Fruit fly (Drosophila melanogaster) whole organism, embryonic: ENCODE measurements around the gene ND-B16.6.

ENCODE experiments used
- Aef1 ChIP-seq: fragments of 200-800 bp; sonication (Bioruptor generic); IDR thresholded peaks from 3 replicates; pipeline ENCODE4 v1.3.6; 2022; ENCODE audit warnings: missing biosample characterization, missing genetic modification characterization
- Bgb ChIP-seq: fragments of 200-800 bp; sonication (Bioruptor generic); IDR thresholded peaks from 2 replicates; pipeline ENCODE4 v1.3.6; 2022; ENCODE audit warnings: missing biosample characterization, missing genetic modification characterization; ENCODE audit not compliant: partially characterized antibody
- CG10267 ChIP-seq: fragments of 200-800 bp; sonication (Bioruptor generic); optimal IDR thresholded peaks from 2 replicates; lab custom pipeline; 2018; ENCODE audit warnings: missing biosample characterization, mild to moderate bottlenecking, missing genetic modification characterization, moderate library complexity
- CG10274 ChIP-seq: fragments of 200-800 bp; sonication (Bioruptor generic); optimal IDR thresholded peaks from 3 replicates; lab custom pipeline; 2017; ENCODE audit warnings: missing biosample characterization, mild to moderate bottlenecking, missing genetic modification characterization
- CG10654 ChIP-seq: fragments of 200-800 bp; sonication (Bioruptor generic); optimal IDR thresholded peaks from 2 replicates; lab custom pipeline; 2016; ENCODE audit warnings: missing biosample characterization, missing genetic modification characterization
- CG11504 ChIP-seq: fragments of 200-800 bp; sonication (Bioruptor generic); optimal IDR thresholded peaks from 3 replicates; lab custom pipeline; 2019; ENCODE audit warnings: missing biosample characterization, mild to moderate bottlenecking, missing genetic modification characterization, moderate library complexity
- CG11723 ChIP-seq: fragments of 200-800 bp; sonication (Bioruptor generic); optimal IDR thresholded peaks from 2 replicates; lab custom pipeline; 2017; ENCODE audit warnings: missing biosample characterization, mild to moderate bottlenecking, missing genetic modification characterization
- CG12155 ChIP-seq: fragments of 200-800 bp; sonication (Bioruptor generic); optimal IDR thresholded peaks from 3 replicates; lab custom pipeline; 2016; ENCODE audit warnings: missing biosample characterization, missing genetic modification characterization
- CG12219 ChIP-seq: fragments of 200-800 bp; sonication (Bioruptor generic); optimal IDR thresholded peaks from 3 replicates; lab custom pipeline; 2018; ENCODE audit warnings: missing biosample characterization, mild to moderate bottlenecking, missing genetic modification characterization
- CG12299 ChIP-seq: fragments of 200-800 bp; sonication (Bioruptor generic); optimal IDR thresholded peaks from 2 replicates; lab custom pipeline; 2018; ENCODE audit warnings: missing biosample characterization, mild to moderate bottlenecking, missing genetic modification characterization
- CG12744 ChIP-seq: fragments of 200-800 bp; sonication (Bioruptor generic); optimal IDR thresholded peaks from 2 replicates; lab custom pipeline; 2016; ENCODE audit warnings: missing biosample characterization, missing genetic modification characterization
- CG12942 ChIP-seq: fragments of 200-800 bp; sonication (Bioruptor generic); optimal IDR thresholded peaks from 3 replicates; lab custom pipeline; 2016; ENCODE audit warnings: missing biosample characterization, missing genetic modification characterization
- CG1647 ChIP-seq: fragments of 200-800 bp; sonication (Bioruptor generic); optimal IDR thresholded peaks from 3 replicates; lab custom pipeline; 2016; ENCODE audit warnings: missing biosample characterization, missing genetic modification characterization
- CG16863 ChIP-seq: fragments of 200-800 bp; sonication (Bioruptor generic); optimal IDR thresholded peaks from 3 replicates; lab custom pipeline; 2016; ENCODE audit warnings: missing biosample characterization, missing genetic modification characterization
- CG17612 ChIP-seq: fragments of 200-800 bp; sonication (Bioruptor generic); IDR thresholded peaks from 2 replicates; pipeline ENCODE4 v1.3.6; 2022; ENCODE audit warnings: missing biosample characterization, missing genetic modification characterization
- CG18764 ChIP-seq: fragments of 200-800 bp; sonication (Bioruptor generic); optimal IDR thresholded peaks from 3 replicates; lab custom pipeline; 2016; ENCODE audit warnings: missing biosample characterization, missing genetic modification characterization
- CG2116 ChIP-seq: fragments of 200-800 bp; sonication (Bioruptor generic); optimal IDR thresholded peaks from 3 replicates; lab custom pipeline; 2018; ENCODE audit warnings: missing biosample characterization, mild to moderate bottlenecking, missing genetic modification characterization
- CG2120 ChIP-seq: fragments of 200-800 bp; sonication (Bioruptor generic); optimal IDR thresholded peaks from 3 replicates; lab custom pipeline; 2016; ENCODE audit warnings: missing biosample characterization, missing genetic modification characterization
- CG3281 ChIP-seq: fragments of 200-800 bp; sonication (Bioruptor generic); optimal IDR thresholded peaks from 3 replicates; lab custom pipeline; 2017; ENCODE audit warnings: missing biosample characterization, mild to moderate bottlenecking, missing genetic modification characterization
- CG34376 ChIP-seq: fragments of 200-800 bp; sonication (Bioruptor generic); optimal IDR thresholded peaks from 2 replicates; lab custom pipeline; 2018; ENCODE audit warnings: missing biosample characterization, mild to moderate bottlenecking, missing genetic modification characterization
- CG3847 ChIP-seq: fragments of 200-800 bp; sonication (Bioruptor generic); IDR thresholded peaks from 2 replicates; pipeline ENCODE4 v1.3.6; 2022; ENCODE audit warnings: missing biosample characterization, missing genetic modification characterization
- CG3995 ChIP-seq: fragments of 200-800 bp; sonication (Bioruptor generic); optimal IDR thresholded peaks from 3 replicates; lab custom pipeline; 2016; ENCODE audit warnings: missing biosample characterization, missing genetic modification characterization
- CG6175 ChIP-seq: fragments of 200-800 bp; sonication (Bioruptor generic); IDR thresholded peaks from 3 replicates; pipeline ENCODE4 v1.3.6; 2022; ENCODE audit warnings: missing biosample characterization, missing genetic modification characterization
- CG7928 ChIP-seq: fragments of 200-800 bp; sonication (Bioruptor generic); optimal IDR thresholded peaks from 2 replicates; lab custom pipeline; 2017; ENCODE audit warnings: missing biosample characterization, mild to moderate bottlenecking, missing genetic modification characterization
- CG8924 ChIP-seq: fragments of 200-800 bp; optimal IDR thresholded peaks from 3 replicates; lab custom pipeline; 2019; ENCODE audit warnings: missing biosample characterization, mild to moderate bottlenecking, missing genetic modification characterization, moderate library complexity
- Dll ChIP-seq: fragments of 200-800 bp; sonication (Bioruptor generic); IDR thresholded peaks from 4 replicates; pipeline ENCODE4 v1.3.6; 2022; ENCODE audit warnings: missing biosample characterization, missing genetic modification characterization; ENCODE audit not compliant: partially characterized antibody
- ERR ChIP-seq: fragments of 200-800 bp; sonication (Bioruptor generic); optimal IDR thresholded peaks from 2 replicates; lab custom pipeline; 2016; ENCODE audit warnings: missing biosample characterization, missing genetic modification characterization
- Eip74EF ChIP-seq, 2 experiments: fragments of 200-800 bp in 1 of 2; fragments of >200 bp in 1 of 2; sonication (Bioruptor generic) in 1 of 2; optimal IDR thresholded peaks; 2 replicates each; lab custom pipeline; 2017 to 2019; ENCODE audit warnings: missing biosample characterization in 2 of 2, missing genetic modification characterization in 2 of 2, mild to moderate bottlenecking in 1 of 2, moderate library complexity in 1 of 2
- HHEX ChIP-seq: fragments of 200-800 bp; sonication (Bioruptor generic); optimal IDR thresholded peaks from 3 replicates; lab custom pipeline; 2017; ENCODE audit warnings: missing biosample characterization, mild to moderate bottlenecking, missing genetic modification characterization, missing genetic modification reagents
- Hr78 ChIP-seq, 2 experiments: fragments of 200-800 bp in 1 of 2; fragments of >200 bp in 1 of 2; sonication (Bioruptor generic) in 1 of 2; optimal IDR thresholded peaks; 2 replicates each; lab custom pipeline; 2017 to 2019; ENCODE audit warnings: missing biosample characterization in 2 of 2, missing genetic modification characterization in 2 of 2, mild to moderate bottlenecking in 1 of 2, moderate library complexity in 1 of 2
- Rfx ChIP-seq: fragments of 200-800 bp; sonication (Bioruptor generic); IDR thresholded peaks from 2 replicates; pipeline ENCODE4 v1.3.6; 2022; ENCODE audit warnings: missing biosample characterization, missing genetic modification characterization
- Xrp1 ChIP-seq: fragments of 200-800 bp; sonication (Bioruptor generic); IDR thresholded peaks from 2 replicates; pipeline ENCODE4 v1.3.6; 2022; ENCODE audit warnings: missing biosample characterization, missing genetic modification characterization
- amos ChIP-seq: fragments of 200-800 bp; sonication (Bioruptor generic); IDR thresholded peaks from 2 replicates; pipeline ENCODE4 v1.3.6; 2022; ENCODE audit warnings: missing biosample characterization, missing genetic modification characterization; ENCODE audit not compliant: partially characterized antibody
- caup ChIP-seq: fragments of 200-800 bp; sonication (Bioruptor generic); optimal IDR thresholded peaks from 3 replicates; lab custom pipeline; 2017; ENCODE audit warnings: missing biosample characterization, mild to moderate bottlenecking, missing genetic modification characterization, moderate library complexity; ENCODE audit not compliant: severe bottlenecking
- dan ChIP-seq: fragments of 200-800 bp; sonication (Bioruptor generic); IDR thresholded peaks from 2 replicates; pipeline ENCODE4 v1.3.6; 2022; ENCODE audit warnings: missing biosample characterization, missing genetic modification characterization
- dmrt11E ChIP-seq: fragments of 200-800 bp; sonication (Bioruptor generic); optimal IDR thresholded peaks from 3 replicates; lab custom pipeline; 2018; ENCODE audit warnings: missing biosample characterization, mild to moderate bottlenecking, missing genetic modification characterization, moderate library complexity
- eyg ChIP-seq: fragments of 200-800 bp; sonication (Bioruptor generic); optimal IDR thresholded peaks from 3 replicates; lab custom pipeline; 2016; ENCODE audit warnings: missing biosample characterization, missing genetic modification characterization
- gem ChIP-seq: fragments of 200-800 bp; sonication (Bioruptor generic); optimal IDR thresholded peaks from 2 replicates; lab custom pipeline; 2019; ENCODE audit warnings: missing biosample characterization, mild to moderate bottlenecking, missing genetic modification characterization, moderate library complexity
- gsb-n ChIP-seq: fragments of 200-800 bp; sonication (Bioruptor generic); optimal IDR thresholded peaks from 3 replicates; lab custom pipeline; 2018; ENCODE audit warnings: missing biosample characterization, mild to moderate bottlenecking, missing genetic modification characterization
- knrl ChIP-seq: fragments of 200-800 bp; sonication (Bioruptor generic); IDR thresholded peaks from 3 replicates; pipeline ENCODE4 v1.3.6; 2022; ENCODE audit warnings: missing biosample characterization, missing genetic modification characterization; ENCODE audit not compliant: partially characterized antibody
- lilli ChIP-seq: fragments of 200-800 bp; sonication (Bioruptor generic); optimal IDR thresholded peaks from 3 replicates; lab custom pipeline; 2016; ENCODE audit warnings: missing biosample characterization, missing genetic modification characterization
- maf-S ChIP-seq: fragments of 200-800 bp; sonication (Bioruptor generic); optimal IDR thresholded peaks from 2 replicates; lab custom pipeline; 2016; ENCODE audit warnings: missing biosample characterization, missing genetic modification characterization
- nom ChIP-seq: fragments of 200-800 bp; sonication (Bioruptor generic); optimal IDR thresholded peaks from 2 replicates; lab custom pipeline; 2017; ENCODE audit warnings: missing biosample characterization, missing genetic modification characterization, mild to moderate bottlenecking, moderate library complexity, missing genetic modification reagents
- prd ChIP-seq, 3 experiments: fragments of >200 bp in 2 of 3; fragments of 200-800 bp in 1 of 3; sonication (Bioruptor generic) in 1 of 3; optimal IDR thresholded peaks in 2 of 3; IDR thresholded peaks in 1 of 3; 2 replicates in 2 of 3; 3 replicates in 1 of 3; pipeline versions ENCODE4 v1.3.6 to Lab custom; 2017 to 2022; ENCODE audit warnings: missing biosample characterization in 1 of 3, missing genetic modification characterization in 1 of 3
- pum ChIP-seq: fragments of 200-800 bp; sonication (Bioruptor generic); optimal IDR thresholded peaks from 2 replicates; lab custom pipeline; 2016; ENCODE audit warnings: missing biosample characterization, missing genetic modification characterization
- ranshi ChIP-seq: fragments of 200-800 bp; sonication (Bioruptor generic); IDR thresholded peaks from 2 replicates; pipeline ENCODE4 v1.3.6; 2022; ENCODE audit warnings: missing biosample characterization, missing genetic modification characterization
- tin ChIP-seq: fragments of 200-800 bp; sonication (Bioruptor generic); optimal IDR thresholded peaks from 3 replicates; lab custom pipeline; 2016; ENCODE audit warnings: missing biosample characterization, missing genetic modification characterization
- zen ChIP-seq: fragments of 200-800 bp; sonication (Bioruptor generic); optimal IDR thresholded peaks from 3 replicates; lab custom pipeline; 2018; ENCODE audit warnings: missing biosample characterization, mild to moderate bottlenecking, missing genetic modification characterization, moderate library complexity
- zfh1 ChIP-seq: fragments of 200-800 bp; sonication (Bioruptor generic); IDR thresholded peaks from 3 replicates; pipeline ENCODE4 v1.3.6; 2022; ENCODE audit warnings: missing biosample characterization, missing genetic modification characterization

ND-B16.6 gene

dm6 chrX:6346926-6347367 is 3.3 kb downstream of the ND-B16.6 start, which contains the start of gene CG3847 (continued):
- no peak for TF ChIP-seq CG16863
- TF ChIP-seq CG7928 = peak; percentile 33
- TF ChIP-seq Xrp1 (GFP tag; lab: Robert Waterston, UW) = no peak
- TF ChIP-seq CG10274 (GFP tag; lab: Kevin White, UChicago) = no peak
- TF ChIP-seq amos = peak; percentile 80
- peak; percentile 5 for TF ChIP-seq eyg (GFP tag; lab: Kevin White, UChicago)
- no peak for TF ChIP-seq CG11723
- TF ChIP-seq CG3281 (GFP tag; lab: Kevin White, UChicago) = peak; percentile 46
- peak; percentile 44 for TF ChIP-seq pum (GFP tag; lab: Kevin White, UChicago)
- no peak for TF ChIP-seq HHEX (GFP tag; lab: Kevin White, UChicago)
- TF ChIP-seq ranshi (GFP tag; lab: Robert Waterston, UW) = 0 out of 2 replicates have a peak, but pooled peaks have one; percentile 44
- TF ChIP-seq CG2116 (GFP tag; lab: Kevin White, UChicago) = peak; percentile 84
- peak; percentile 73 for TF ChIP-seq knrl
- TF ChIP-seq Dll (GFP tag; lab: Robert Waterston, UW) = peak; percentile 63
- peak; percentile 17 for TF ChIP-seq CG10654 (GFP tag; lab: Kevin White, UChicago)
- TF ChIP-seq CG12219 = no peak
- no peak for TF ChIP-seq CG12744 (GFP tag; lab: Kevin White, UChicago)
- peak; percentile 34 for TF ChIP-seq maf-S
- TF ChIP-seq CG6175 (GFP tag; lab: Robert Waterston, UW) = peak; percentile 54; the same call in 1 of the 3 replicates
- peak; percentile 36 for TF ChIP-seq CG8924 (tag; lab: Kevin White, UChicago)
- no peak for TF ChIP-seq Hr78 (GFP tag; optimal IDR thresholded peaks at IDR 0.05; lab: Kevin White, UChicago)
- TF ChIP-seq dmrt11E = no peak
- TF ChIP-seq CG12155 (GFP tag; lab: Kevin White, UChicago) = peak; percentile 37
- TF ChIP-seq nom (GFP tag; lab: Kevin White, UChicago) = peak; percentile 43
- no peak for TF ChIP-seq prd (optimal IDR thresholded peaks at IDR 0.05; lab: Kevin White, UChicago)
- TF ChIP-seq prd (GFP tag; IDR thresholded peaks at IDR 0.05; lab: Robert Waterston, UW) = 0 out of 3 replicates have a peak, but pooled peaks have one; percentile 29
- TF ChIP-seq ERR (GFP tag; lab: Kevin White, UChicago) = peak; percentile 48
- TF ChIP-seq CG17612 (GFP tag; lab: Robert Waterston, UW) = no peak
- TF ChIP-seq caup (GFP tag; lab: Kevin White, UChicago) = peak; percentile 8
- TF ChIP-seq Rfx = peak; percentile 70
- TF ChIP-seq CG2120 = peak; percentile 51
- TF ChIP-seq Aef1 (GFP tag; lab: Robert Waterston, UW) = 0 out of 3 replicates have a peak, but pooled peaks have one; percentile 19
- TF ChIP-seq CG3847 (GFP tag; lab: Robert Waterston, UW) = peak; percentile 99
- TF ChIP-seq CG3995 = peak; percentile 24
- TF ChIP-seq zen (tag; lab: Kevin White, UChicago) = peak; percentile 7
- peak; percentile 21 for TF ChIP-seq gsb-n (tag; lab: Kevin White, UChicago)
- peak; percentile 81 for TF ChIP-seq Bgb (GFP tag; lab: Robert Waterston, UW)
- peak; percentile 91 for TF ChIP-seq CG10267
- TF ChIP-seq CG12942 (GFP tag; lab: Kevin White, UChicago) = no peak
- peak; percentile 18 for TF ChIP-seq gem (tag; lab: Kevin White, UChicago)
- peak; percentile 53 for TF ChIP-seq CG34376
- TF ChIP-seq tin = peak; percentile 12
- no peak for TF ChIP-seq dan (GFP tag; lab: Robert Waterston, UW)
- TF ChIP-seq Eip74EF (GFP tag; optimal IDR thresholded peaks at IDR 0.05; lab: Kevin White, UChicago) = no peak
- peak; percentile 39 for TF ChIP-seq CG11504 (tag; lab: Kevin White, UChicago)
- TF ChIP-seq CG18764 (GFP tag; lab: Kevin White, UChicago) = no peak
- peak; percentile 55 for TF ChIP-seq lilli (GFP tag; lab: Kevin White, UChicago)
- peak; percentile 32 for TF ChIP-seq CG1647 (GFP tag; lab: Kevin White, UChicago)
- TF ChIP-seq CG12299 (tag; lab: Kevin White, UChicago) = peak; percentile 46
- no peak for TF ChIP-seq zfh1 (GFP tag; lab: Robert Waterston, UW)
